Fruit fly (Drosophila melanogaster): ENCODE results near the gene CG11052.

dm6 chr3R:8032923-8033478, 23.9 kb upstream of the CG11052 start, which contains the start of the genes CG11035 and unc-45:
- peak; percentile 55 for TF ChIP-seq Myc (optimal IDR thresholded peaks at IDR 0.05)
- no peak for TF ChIP-seq tai (GFP tag; optimal IDR thresholded peaks at IDR 0.05)
- TF ChIP-seq CG9705 (GFP tag; optimal IDR thresholded peaks at IDR 0.05) = peak; percentile 8
- no peak for TF ChIP-seq psq (GFP tag; optimal IDR thresholded peaks at IDR 0.05)
- TF ChIP-seq N (GFP tag; optimal IDR thresholded peaks at IDR 0.05) = no peak
- no peak for TF ChIP-seq CG32264 (GFP tag; optimal IDR thresholded peaks at IDR 0.05)
- TF ChIP-seq Hr83 (GFP tag; optimal IDR thresholded peaks at IDR 0.05; ENCODE audit: poor library complexity, severe bottlenecking) = no peak

Measured in whole organism, wandering third instar larva.